Fruit fly (Drosophila melanogaster) whole organism, embryonic: ENCODE data around the gene GatB.
A peak's percentile ranks its signal among the peaks of the same experiment; 100 is the strongest.

Experiments used
- Aef1 ChIP-seq: fragments of 200-800 bp; sonication (Bioruptor generic); IDR thresholded peaks from 3 replicates; pipeline ENCODE4 v1.3.6; 2022; ENCODE audit warnings: missing biosample characterization, missing genetic modification characterization
- CG10267 ChIP-seq: fragments of 200-800 bp; sonication (Bioruptor generic); optimal IDR thresholded peaks from 2 replicates; lab custom pipeline; 2018; ENCODE audit warnings: missing biosample characterization, mild to moderate bottlenecking, missing genetic modification characterization, moderate library complexity
- CG11560 ChIP-seq: fragments of 200-800 bp; sonication (Bioruptor generic); IDR thresholded peaks from 3 replicates; pipeline ENCODE4 v1.3.6; 2022; ENCODE audit warnings: missing biosample characterization, missing genetic modification characterization
- CG11695 ChIP-seq: fragments of 200-800 bp; sonication (Bioruptor generic); IDR thresholded peaks from 3 replicates; pipeline ENCODE4 v1.3.6; 2022; ENCODE audit warnings: missing biosample characterization, missing genetic modification characterization
- CG12104 ChIP-seq: fragments of 200-800 bp; sonication (Bioruptor generic); optimal IDR thresholded peaks from 3 replicates; lab custom pipeline; 2016; ENCODE audit warnings: missing biosample characterization, missing genetic modification characterization
- CG12299 ChIP-seq: fragments of 200-800 bp; sonication (Bioruptor generic); optimal IDR thresholded peaks from 2 replicates; lab custom pipeline; 2018; ENCODE audit warnings: missing biosample characterization, mild to moderate bottlenecking, missing genetic modification characterization
- CG1233 ChIP-seq: fragments of 200-800 bp; sonication (Bioruptor generic); optimal IDR thresholded peaks from 4 replicates; lab custom pipeline; 2018; ENCODE audit warnings: missing biosample characterization, mild to moderate bottlenecking, missing genetic modification characterization
- CG14441 ChIP-seq: fragments of 200-800 bp; sonication (Bioruptor generic); IDR thresholded peaks from 2 replicates; pipeline ENCODE4 v1.3.6; 2022; ENCODE audit warnings: missing biosample characterization, missing genetic modification characterization
- CG15479 ChIP-seq: fragments of 200-800 bp; sonication (Bioruptor generic); optimal IDR thresholded peaks from 3 replicates; lab custom pipeline; 2019; ENCODE audit warnings: missing biosample characterization, mild to moderate bottlenecking, missing genetic modification characterization, moderate library complexity
- CG1602 ChIP-seq: fragments of 200-800 bp; sonication (Bioruptor generic); optimal IDR thresholded peaks from 3 replicates; lab custom pipeline; 2016; ENCODE audit warnings: missing biosample characterization, missing genetic modification characterization
- CG16815 ChIP-seq: fragments of 200-800 bp; sonication (Bioruptor generic); optimal IDR thresholded peaks from 3 replicates; lab custom pipeline; 2017; ENCODE audit warnings: missing biosample characterization, mild to moderate bottlenecking, missing genetic modification characterization
- CG17912 ChIP-seq: fragments of 200-800 bp; sonication (Bioruptor generic); optimal IDR thresholded peaks from 2 replicates; lab custom pipeline; 2018; ENCODE audit warnings: missing biosample characterization, mild to moderate bottlenecking, missing genetic modification characterization
- CG2199 ChIP-seq: fragments of 200-800 bp; sonication (Bioruptor generic); IDR thresholded peaks from 3 replicates; pipeline ENCODE4 v1.3.6; 2022; ENCODE audit warnings: missing biosample characterization, missing genetic modification characterization
- CG2712 ChIP-seq: fragments of 200-800 bp; optimal IDR thresholded peaks from 3 replicates; lab custom pipeline; 2019; ENCODE audit warnings: missing biosample characterization, mild to moderate bottlenecking, missing genetic modification characterization, moderate library complexity
- CG30403 ChIP-seq: fragments of 200-800 bp; sonication (Bioruptor generic); optimal IDR thresholded peaks from 3 replicates; lab custom pipeline; 2016; ENCODE audit warnings: missing biosample characterization, missing genetic modification characterization
- CG30431 ChIP-seq: fragments of 200-800 bp; sonication (Bioruptor generic); optimal IDR thresholded peaks from 2 replicates; lab custom pipeline; 2017; ENCODE audit warnings: missing biosample characterization, missing genetic modification characterization
- CG31365 ChIP-seq: fragments of 200-800 bp; sonication (Bioruptor generic); optimal IDR thresholded peaks from 2 replicates; lab custom pipeline; 2018; ENCODE audit warnings: missing biosample characterization, mild to moderate bottlenecking, missing genetic modification characterization
- CG31388 ChIP-seq: fragments of 200-800 bp; sonication (Bioruptor generic); optimal IDR thresholded peaks from 2 replicates; lab custom pipeline; 2016; ENCODE audit warnings: missing biosample characterization, missing genetic modification characterization
- CG31441 ChIP-seq: fragments of 200-800 bp; sonication (Bioruptor generic); IDR thresholded peaks from 2 replicates; pipeline ENCODE4 v1.3.6; 2022; ENCODE audit warnings: missing biosample characterization, missing genetic modification characterization
- CG34376 ChIP-seq: fragments of 200-800 bp; sonication (Bioruptor generic); optimal IDR thresholded peaks from 2 replicates; lab custom pipeline; 2018; ENCODE audit warnings: missing biosample characterization, mild to moderate bottlenecking, missing genetic modification characterization
- CG4282 ChIP-seq: fragments of 200-800 bp; sonication (Bioruptor generic); optimal IDR thresholded peaks from 2 replicates; lab custom pipeline; 2016; ENCODE audit warnings: missing biosample characterization, missing genetic modification characterization
- CG4424 ChIP-seq: fragments of 200-800 bp; sonication (Bioruptor generic); optimal IDR thresholded peaks from 3 replicates; lab custom pipeline; 2016; ENCODE audit warnings: missing biosample characterization, missing genetic modification characterization
- CG4617 ChIP-seq: fragments of 200-800 bp; sonication (Bioruptor generic); optimal IDR thresholded peaks from 3 replicates; lab custom pipeline; 2016; ENCODE audit warnings: missing biosample characterization, missing genetic modification characterization, borderline replicate concordance
- CG4854 ChIP-seq: fragments of 200-800 bp; sonication (Bioruptor generic); optimal IDR thresholded peaks from 2 replicates; lab custom pipeline; 2016; ENCODE audit warnings: missing biosample characterization, missing genetic modification characterization, inconsistent platforms
- CG8089 ChIP-seq: fragments of 200-800 bp; sonication (Bioruptor generic); optimal IDR thresholded peaks from 3 replicates; lab custom pipeline; 2016; ENCODE audit warnings: missing biosample characterization, missing genetic modification characterization
- CG9727 ChIP-seq: fragments of 200-800 bp; sonication (Bioruptor generic); optimal IDR thresholded peaks from 3 replicates; lab custom pipeline; 2017; ENCODE audit warnings: missing biosample characterization, mild to moderate bottlenecking, missing genetic modification characterization
- Chrac-16 ChIP-seq: fragments of 200-800 bp; sonication (Bioruptor generic); optimal IDR thresholded peaks from 3 replicates; lab custom pipeline; 2016; ENCODE audit warnings: missing biosample characterization, missing genetic modification characterization
- D19B ChIP-seq: fragments of 200-800 bp; sonication (Bioruptor generic); optimal IDR thresholded peaks from 2 replicates; lab custom pipeline; 2017; ENCODE audit warnings: missing biosample characterization, mild to moderate bottlenecking, missing genetic modification characterization
- Ets65A ChIP-seq: fragments of 200-800 bp; sonication (Bioruptor generic); peaks from one replicate; lab custom pipeline; 2016; ENCODE audit warnings: missing biosample characterization, missing genetic modification characterization
- HHEX ChIP-seq: fragments of 200-800 bp; sonication (Bioruptor generic); optimal IDR thresholded peaks from 3 replicates; lab custom pipeline; 2017; ENCODE audit warnings: missing biosample characterization, mild to moderate bottlenecking, missing genetic modification characterization, missing genetic modification reagents
- HLHmδ ChIP-seq: fragments of 200-800 bp; sonication (Bioruptor generic); optimal IDR thresholded peaks from 2 replicates; lab custom pipeline; 2018; ENCODE audit warnings: missing biosample characterization, mild to moderate bottlenecking, missing genetic modification characterization, moderate library complexity
- Hr3 ChIP-seq: fragments of 200-800 bp; sonication (Bioruptor generic); optimal IDR thresholded peaks from 3 replicates; lab custom pipeline; 2016; ENCODE audit warnings: missing biosample characterization, missing genetic modification characterization
- MTF-1 ChIP-seq: fragments of 200-800 bp; sonication (Bioruptor generic); optimal IDR thresholded peaks from 2 replicates; lab custom pipeline; 2018; ENCODE audit warnings: missing biosample characterization, mild to moderate bottlenecking, missing genetic modification characterization, borderline replicate concordance
- Mad ChIP-seq: fragments of 200-800 bp; sonication (Bioruptor generic); optimal IDR thresholded peaks from 2 replicates; lab custom pipeline; 2016; ENCODE audit warnings: missing biosample characterization, missing genetic modification characterization
- Mes4 ChIP-seq: fragments of 200-800 bp; sonication (Bioruptor generic); optimal IDR thresholded peaks from 2 replicates; lab custom pipeline; 2016; ENCODE audit warnings: missing biosample characterization, missing genetic modification characterization
- Oaz ChIP-seq: fragments of 200-800 bp; sonication (Bioruptor generic); IDR thresholded peaks from 2 replicates; pipeline ENCODE4 v1.3.6; 2022; ENCODE audit warnings: missing biosample characterization, missing genetic modification characterization
- ase ChIP-seq: fragments of 200-800 bp; sonication (Bioruptor generic); IDR thresholded peaks from 3 replicates; pipeline ENCODE4 v1.3.6; 2022; ENCODE audit warnings: missing biosample characterization, missing genetic modification characterization
- dm ChIP-seq: fragments of 200-800 bp; sonication (Bioruptor generic); optimal IDR thresholded peaks from 3 replicates; lab custom pipeline; 2016; ENCODE audit warnings: missing biosample characterization, missing genetic modification characterization
- dysf ChIP-seq: fragments of 200-800 bp; sonication (Bioruptor generic); IDR thresholded peaks from 3 replicates; pipeline ENCODE4 v1.3.6; 2022; ENCODE audit warnings: missing biosample characterization, missing genetic modification characterization
- jing ChIP-seq: fragments of 200-800 bp; sonication (Bioruptor generic); optimal IDR thresholded peaks from 2 replicates; lab custom pipeline; 2018; ENCODE audit warnings: missing biosample characterization, mild to moderate bottlenecking, missing genetic modification characterization
- ken ChIP-seq: fragments of 200-800 bp; sonication (Bioruptor generic); IDR thresholded peaks from 3 replicates; pipeline ENCODE4 v1.3.6; 2022; ENCODE audit warnings: missing biosample characterization, missing genetic modification characterization
- pros ChIP-seq: fragments of 200-800 bp; sonication (Bioruptor generic); optimal IDR thresholded peaks from 3 replicates; lab custom pipeline; 2019; ENCODE audit warnings: missing biosample characterization, mild to moderate bottlenecking, missing genetic modification characterization, moderate library complexity
- psq ChIP-seq: fragments of 200-800 bp; sonication (Bioruptor generic); optimal IDR thresholded peaks from 2 replicates; lab custom pipeline; 2017; ENCODE audit warnings: missing biosample characterization, missing genetic modification characterization
- salm ChIP-seq: fragments of 200-800 bp; sonication (Bioruptor generic); optimal IDR thresholded peaks from 2 replicates; lab custom pipeline; 2018; ENCODE audit warnings: missing biosample characterization, mild to moderate bottlenecking, missing genetic modification characterization
- sens-2 ChIP-seq: fragments of 200-800 bp; sonication (Bioruptor generic); IDR thresholded peaks from 2 replicates; pipeline ENCODE4 v1.3.6; 2022; ENCODE audit warnings: missing biosample characterization, missing genetic modification characterization
- slbo ChIP-seq: fragments of 200-800 bp; sonication (Bioruptor generic); IDR thresholded peaks from 2 replicates; pipeline ENCODE4 v1.3.6; 2022; ENCODE audit warnings: missing biosample characterization, missing genetic modification characterization
- slou ChIP-seq: fragments of 200-800 bp; sonication (Bioruptor generic); optimal IDR thresholded peaks from 3 replicates; lab custom pipeline; 2016; ENCODE audit warnings: missing biosample characterization, missing genetic modification characterization
- tap ChIP-seq: fragments of 200-800 bp; optimal IDR thresholded peaks from 3 replicates; lab custom pipeline; 2019; ENCODE audit warnings: missing biosample characterization, mild to moderate bottlenecking, missing genetic modification characterization, moderate library complexity
- ttk ChIP-seq: fragments of 200-800 bp; sonication (Bioruptor generic); IDR thresholded peaks from 2 replicates; pipeline ENCODE4 v2.1.2; 2022; ENCODE audit warnings: missing biosample characterization, missing genetic modification characterization
- wek ChIP-seq: fragments of 200-800 bp; sonication (Bioruptor generic); optimal IDR thresholded peaks from 3 replicates; lab custom pipeline; 2018; ENCODE audit warnings: missing biosample characterization, mild to moderate bottlenecking, missing genetic modification characterization, moderate library complexity
- yki ChIP-seq: fragments of >200 bp; optimal IDR thresholded peaks from 3 replicates; lab custom pipeline; 2018
- zen ChIP-seq: fragments of 200-800 bp; sonication (Bioruptor generic); optimal IDR thresholded peaks from 3 replicates; lab custom pipeline; 2018; ENCODE audit warnings: missing biosample characterization, mild to moderate bottlenecking, missing genetic modification characterization, moderate library complexity

Gene GatB

dm6 chr3R:24163556-24164022, 33.5 kb upstream of the GatB start, which contains the start of gene Apc2 (continued):
- TF ChIP-seq Hr3 (GFP tag; lab: Kevin White, UChicago) (peak; percentile 60), CG10267 (peak; percentile 66), CG14441 (peak; percentile 64; the same call in 1 of the 2 replicates), CG30431 (GFP tag; lab: Kevin White, UChicago) (no peak), CG16815 (GFP tag; lab: Kevin White, UChicago) (peak; percentile 18), pros (GFP tag; lab: Kevin White, UChicago) (no peak), dysf (peak; percentile 64; the same call in 2 of the 3 replicates), CG11560 (tag; lab: Robert Waterston, UW) (peak; percentile 89), slou (no peak), CG31441 (GFP tag; lab: Robert Waterston, UW) (peak; percentile 70), CG30403 (GFP tag; lab: Kevin White, UChicago) (peak; percentile 72), Aef1 (peak; percentile 48), CG4282 (GFP tag; lab: Kevin White, UChicago) (no peak), D19B (GFP tag; lab: Kevin White, UChicago) (peak; percentile 36), ase (GFP tag; lab: Robert Waterston, UW) (peak; percentile 35; the same call in 2 of the 3 replicates), HHEX (GFP tag; lab: Kevin White, UChicago) (peak; percentile 1), HLHmδ (GFP tag; lab: Kevin White, UChicago) (no peak), salm (tag; lab: Kevin White, UChicago) (peak; percentile 27), CG11695 (GFP tag; lab: Robert Waterston, UW) (no peak), zen (tag; lab: Kevin White, UChicago) (peak; percentile 57), CG17912 (GFP tag; lab: Kevin White, UChicago) (no peak), CG31365 (tag; lab: Kevin White, UChicago) (no peak), Oaz (GFP tag; lab: Robert Waterston, UW) (no peak), dm (GFP tag; lab: Kevin White, UChicago) (no peak), CG31388 (GFP tag; lab: Kevin White, UChicago) (no peak), CG2712 (peak; percentile 73), CG12104 (peak; percentile 45), MTF-1 (no peak), CG4617 (GFP tag; lab: Kevin White, UChicago) (no peak), ttk (GFP tag; lab: Robert Waterston, UW) (peak; percentile 64), CG9727 (peak; percentile 74), Mes4 (GFP tag; lab: Kevin White, UChicago) (no peak), CG34376 (GFP tag; lab: Kevin White, UChicago) (peak; percentile 9), CG4854 (GFP tag; lab: Kevin White, UChicago) (peak; percentile 25), sens-2 (GFP tag; lab: Robert Waterston, UW) (no peak), CG1233 (GFP tag; lab: Kevin White, UChicago) (peak; percentile 51), CG1602 (peak; percentile 60), jing (GFP tag; lab: Kevin White, UChicago) (no peak), CG4424 (GFP tag; lab: Kevin White, UChicago) (peak; percentile 33), wek (GFP tag; lab: Kevin White, UChicago) (no peak), slbo (GFP tag; lab: Robert Waterston, UW) (peak; percentile 82), psq (GFP tag; lab: Kevin White, UChicago) (peak; percentile 10), tap (tag; lab: Kevin White, UChicago) (peak; percentile 46), Ets65A (GFP tag; lab: Kevin White, UChicago) (peak; percentile 79), Chrac-16 (GFP tag; lab: Kevin White, UChicago) (peak; percentile 47), CG12299 (tag; lab: Kevin White, UChicago) (peak; percentile 16), CG15479 (GFP tag; lab: Kevin White, UChicago) (no peak), yki (lab: Kevin White, UChicago) (no peak), CG8089 (GFP tag; lab: Kevin White, UChicago) (no peak), CG2199 (no peak), Mad (no peak), ken (GFP tag; lab: Robert Waterston, UW) (peak; percentile 59; the same call in 2 of the 3 replicates)
